Fruit fly (Drosophila melanogaster): ENCODE data around the gene CG42342.

- no peak for TF ChIP-seq CTCF (optimal IDR thresholded peaks at IDR 0.05)
- no peak for TF ChIP-seq CG8478 (optimal IDR thresholded peaks at IDR 0.05)
These were observed 39.4 kb downstream of the CG42342 start for dm6 chr3R:16541932-16542331.
